Fruit fly (Drosophila melanogaster): Measurements from ENCODE around the gene Hmgcl.

The Hmgcl gene

DNA sequence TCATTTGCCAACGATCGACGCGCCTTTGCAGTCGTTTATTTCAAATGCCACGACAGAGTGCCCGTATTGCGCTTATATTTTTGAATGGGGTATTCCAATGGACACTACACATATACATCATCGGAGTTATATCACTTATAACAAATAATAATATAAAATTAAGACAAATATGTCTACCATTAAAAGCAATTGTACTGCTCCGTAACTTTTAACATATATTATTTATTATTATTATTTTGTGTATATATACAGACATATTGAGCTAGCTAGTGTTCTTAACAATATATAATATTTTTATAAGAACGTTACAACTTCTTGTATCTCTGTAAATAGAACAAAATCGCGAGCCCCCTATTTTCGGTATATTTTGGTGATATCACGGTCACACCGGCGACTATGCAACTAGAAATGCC is 3.9 kb downstream of the Hmgcl start, which contains the start of the genes sip2 and Coprox (continued):
- no peak for TF ChIP-seq N (GFP tag; optimal IDR thresholded peaks at IDR 0.05)
- no peak for TF ChIP-seq pan (optimal IDR thresholded peaks at IDR 0.05)
- no peak for TF ChIP-seq sv (GFP tag; optimal IDR thresholded peaks at IDR 0.05)
- peak in 1 of 2 experiments; percentile 46 for TF ChIP-seq foxo (GFP tag; optimal IDR thresholded peaks at IDR 0.05)
- TF ChIP-seq woc (GFP tag; optimal IDR thresholded peaks at IDR 0.05), result no peak

dm6 chr2L:6964632-6965031 is 4.5 kb downstream of the Hmgcl start:
- no peak for TF ChIP-seq CG32264 (GFP tag; optimal IDR thresholded peaks at IDR 0.05)
- no peak for TF ChIP-seq Rel (GFP tag; optimal IDR thresholded peaks at IDR 0.05)
- TF ChIP-seq Rel (tag; optimal IDR thresholded peaks at IDR 0.05), result no peak
- no peak for TF ChIP-seq fru (GFP tag; optimal IDR thresholded peaks at IDR 0.05)
- TF ChIP-seq psq (GFP tag; optimal IDR thresholded peaks at IDR 0.05), result no peak
- no peak for TF ChIP-seq br (GFP tag; optimal IDR thresholded peaks at IDR 0.05)
- TF ChIP-seq lola (GFP tag; optimal IDR thresholded peaks at IDR 0.05), result no peak
- no peak for TF ChIP-seq dl (GFP tag; optimal IDR thresholded peaks at IDR 0.05; ENCODE audit: insufficient read depth in 1 of 2, partially characterized antibody in 2 of 2)
- no peak for TF ChIP-seq CG9705 (GFP tag; optimal IDR thresholded peaks at IDR 0.05)
- TF ChIP-seq ey (GFP tag; optimal IDR thresholded peaks at IDR 0.05), result no peak
- no peak for TF ChIP-seq foxo (GFP tag; optimal IDR thresholded peaks at IDR 0.05)
- no peak for TF ChIP-seq CrebA (GFP tag; optimal IDR thresholded peaks at IDR 0.05; ENCODE audit: borderline replicate concordance)

DNA sequence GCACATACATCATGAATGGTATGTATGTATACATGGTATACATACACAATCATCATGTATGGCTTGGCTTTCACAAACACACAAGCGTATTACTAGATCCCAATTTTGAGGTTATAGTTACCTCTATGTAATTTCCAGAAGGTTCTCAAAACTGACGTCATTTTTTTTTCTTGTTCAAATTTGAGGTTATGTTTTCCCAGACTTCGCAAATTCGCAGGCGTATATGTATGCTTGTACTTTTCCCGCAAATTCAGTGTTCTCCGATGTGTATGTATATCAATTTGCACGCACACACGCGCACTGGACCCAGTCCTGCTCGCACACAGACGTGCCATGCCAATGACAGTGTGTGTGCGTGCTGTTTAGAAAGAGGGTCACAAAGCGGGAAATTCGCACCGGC is 6.1 kb downstream of the Hmgcl start:
- TF ChIP-seq rgr (GFP tag; optimal IDR thresholded peaks at IDR 0.05) (no peak), ey (GFP tag; optimal IDR thresholded peaks at IDR 0.05) (no peak), Rel (GFP tag; optimal IDR thresholded peaks at IDR 0.05) (no peak), Rel (tag; optimal IDR thresholded peaks at IDR 0.05) (peak; percentile 37), OdsH (GFP tag; optimal IDR thresholded peaks at IDR 0.05) (no peak), Vsx2 (GFP tag; optimal IDR thresholded peaks at IDR 0.05; ENCODE audit: partially characterized antibody) (no peak), sv (GFP tag; optimal IDR thresholded peaks at IDR 0.05) (no peak), brk (GFP tag; optimal IDR thresholded peaks at IDR 0.05) (no peak), tai (GFP tag; optimal IDR thresholded peaks at IDR 0.05) (no peak), br (GFP tag; optimal IDR thresholded peaks at IDR 0.05) (no peak), HLH106 (tag; optimal IDR thresholded peaks at IDR 0.05) (peak; percentile 3), Dfd (GFP tag; optimal IDR thresholded peaks at IDR 0.05) (no peak), sage (GFP tag; optimal IDR thresholded peaks at IDR 0.05) (no peak), dmrt93B (GFP tag; optimal IDR thresholded peaks at IDR 0.05) (no peak), psq (GFP tag; optimal IDR thresholded peaks at IDR 0.05) (peak; percentile 11), Sp1 (GFP tag; optimal IDR thresholded peaks at IDR 0.05) (peak; percentile 17), Abd-B (GFP tag; optimal IDR thresholded peaks at IDR 0.05) (no peak), N (GFP tag; optimal IDR thresholded peaks at IDR 0.05) (peak; percentile 31)

dm6 chr2L:6967422-6968012 is 7.3 kb downstream of the Hmgcl start, which contains the start of gene Sumo:
Sumo (minus strand) TSS chr2L:6967644.
- TF ChIP-seq Vsx2 (GFP tag; optimal IDR thresholded peaks at IDR 0.05; ENCODE audit: partially characterized antibody) (no peak), Sp1 (GFP tag; optimal IDR thresholded peaks at IDR 0.05) (peak; percentile 21), rgr (GFP tag; optimal IDR thresholded peaks at IDR 0.05) (peak; percentile 22), Jra (GFP tag; optimal IDR thresholded peaks at IDR 0.05) (peak; percentile 62), dmrt93B (GFP tag; optimal IDR thresholded peaks at IDR 0.05) (no peak), lola (GFP tag; optimal IDR thresholded peaks at IDR 0.05) (no peak), tai (GFP tag; optimal IDR thresholded peaks at IDR 0.05) (no peak), Myc (optimal IDR thresholded peaks at IDR 0.05) (no peak), Hr83 (GFP tag; optimal IDR thresholded peaks at IDR 0.05; ENCODE audit: poor library complexity, severe bottlenecking) (peak; percentile 94), woc (GFP tag; optimal IDR thresholded peaks at IDR 0.05) (peak; percentile 47), HLH106 (tag; optimal IDR thresholded peaks at IDR 0.05) (peak; percentile 11), Rel (GFP tag; optimal IDR thresholded peaks at IDR 0.05) (no peak), Rel (tag; optimal IDR thresholded peaks at IDR 0.05) (peak; percentile 13), brk (GFP tag; optimal IDR thresholded peaks at IDR 0.05) (no peak)

dm6 chr2L:6968013-6968517 is 7.9 kb downstream of the Hmgcl start:
- peak; percentile 76 for TF ChIP-seq h (GFP tag; optimal IDR thresholded peaks at IDR 0.05)
- no peak for TF ChIP-seq HLH106 (tag; optimal IDR thresholded peaks at IDR 0.05)
- no peak for TF ChIP-seq brk (GFP tag; optimal IDR thresholded peaks at IDR 0.05)
- TF ChIP-seq psq (GFP tag; optimal IDR thresholded peaks at IDR 0.05), result peak; percentile 11
- no peak for TF ChIP-seq jim (GFP tag; optimal IDR thresholded peaks at IDR 0.05)
- no peak for TF ChIP-seq Rel (GFP tag; optimal IDR thresholded peaks at IDR 0.05)
- no peak for TF ChIP-seq Rel (tag; optimal IDR thresholded peaks at IDR 0.05)
- TF ChIP-seq woc (GFP tag; optimal IDR thresholded peaks at IDR 0.05), result peak; percentile 82
- TF ChIP-seq Abd-B (GFP tag; optimal IDR thresholded peaks at IDR 0.05), result no peak
- TF ChIP-seq sage (GFP tag; optimal IDR thresholded peaks at IDR 0.05), result no peak
- TF ChIP-seq N (GFP tag; optimal IDR thresholded peaks at IDR 0.05), result no peak
- TF ChIP-seq tai (GFP tag; optimal IDR thresholded peaks at IDR 0.05), result no peak
- TF ChIP-seq dl (GFP tag; optimal IDR thresholded peaks at IDR 0.05; ENCODE audit: insufficient read depth in 1 of 2, partially characterized antibody in 2 of 2), result no peak
- peak; percentile 44 for TF ChIP-seq OdsH (GFP tag; optimal IDR thresholded peaks at IDR 0.05)
- TF ChIP-seq dsf (GFP tag; optimal IDR thresholded peaks at IDR 0.05; ENCODE audit: borderline replicate concordance), result no peak
- peak in 1 of 2 experiments; percentile 47 for TF ChIP-seq foxo (GFP tag; optimal IDR thresholded peaks at IDR 0.05)
- TF ChIP-seq dmrt93B (GFP tag; optimal IDR thresholded peaks at IDR 0.05), result no peak
- peak; percentile 53 for TF ChIP-seq fru (GFP tag; optimal IDR thresholded peaks at IDR 0.05)
- no peak for TF ChIP-seq Mio (GFP tag; optimal IDR thresholded peaks at IDR 0.05)
- TF ChIP-seq usp (GFP tag; optimal IDR thresholded peaks at IDR 0.05), result no peak
- no peak for TF ChIP-seq br (GFP tag; optimal IDR thresholded peaks at IDR 0.05)
- no peak for TF ChIP-seq pan (optimal IDR thresholded peaks at IDR 0.05)
- TF ChIP-seq CG32264 (GFP tag; optimal IDR thresholded peaks at IDR 0.05), result peak; percentile 7
- TF ChIP-seq rgr (GFP tag; optimal IDR thresholded peaks at IDR 0.05), result peak; percentile 56
- TF ChIP-seq Jra (GFP tag; optimal IDR thresholded peaks at IDR 0.05), result no peak
- peak; percentile 39 for TF ChIP-seq Hr83 (GFP tag; optimal IDR thresholded peaks at IDR 0.05; ENCODE audit: poor library complexity, severe bottlenecking)
- no peak for TF ChIP-seq Hnf4 (GFP tag; optimal IDR thresholded peaks at IDR 0.05)

Data from whole organism, wandering third instar larva.